Fruit fly (Drosophila melanogaster): ENCODE measurements around the gene Jon99Fii.
A peak's percentile ranks its signal among the peaks of the same experiment; 100 is the strongest.

Jon99Fii gene

dm6 chr3R:30487828-30488227 is at the start of gene Jon99Fii:
Gene Jon99Fii (minus strand): TSS chr3R:30487928.
- TF ChIP-seq Hr96 (GFP tag; optimal IDR thresholded peaks at IDR 0.05) (no peak), cic (GFP tag; optimal IDR thresholded peaks at IDR 0.05) (no peak), CG5204 (GFP tag; optimal IDR thresholded peaks at IDR 0.05) (no peak), tj (GFP tag; optimal IDR thresholded peaks at IDR 0.05) (no peak)

dm6 chr3R:30536919-30537318 is 49.2 kb upstream of the Jon99Fii start:
- no peak for TF ChIP-seq CG7101 (tag; optimal IDR thresholded peaks at IDR 0.05)
- TF ChIP-seq ovo (GFP tag; optimal IDR thresholded peaks at IDR 0.05), result no peak
- no peak for TF ChIP-seq CG12768 (GFP tag; optimal IDR thresholded peaks at IDR 0.05)
- TF ChIP-seq CG14711 (tag; optimal IDR thresholded peaks at IDR 0.05), result no peak
- TF ChIP-seq bab1 (GFP tag; optimal IDR thresholded peaks at IDR 0.05), result no peak
- no peak for TF ChIP-seq Mnt (GFP tag; optimal IDR thresholded peaks at IDR 0.05)
- TF ChIP-seq CG33017 (tag; optimal IDR thresholded peaks at IDR 0.05), result no peak
- TF ChIP-seq CG11617 (GFP tag; optimal IDR thresholded peaks at IDR 0.05), result no peak
- TF ChIP-seq tj (GFP tag; optimal IDR thresholded peaks at IDR 0.05), result no peak
- no peak for TF ChIP-seq Clk (GFP tag; optimal IDR thresholded peaks at IDR 0.05)
- TF ChIP-seq Hr96 (GFP tag; optimal IDR thresholded peaks at IDR 0.05), result no peak
- TF ChIP-seq CG1620 (GFP tag; optimal IDR thresholded peaks at IDR 0.05), result no peak
- TF ChIP-seq cnc (optimal IDR thresholded peaks at IDR 0.05), result no peak
- no peak for TF ChIP-seq cic (GFP tag; optimal IDR thresholded peaks at IDR 0.05)
- TF ChIP-seq Crg-1 (GFP tag; optimal IDR thresholded peaks at IDR 0.05), result no peak
- no peak for TF ChIP-seq toe (GFP tag; optimal IDR thresholded peaks at IDR 0.05)
- no peak for TF ChIP-seq kay (GFP tag; ENCODE audit: borderline replicate concordance)

DNA sequence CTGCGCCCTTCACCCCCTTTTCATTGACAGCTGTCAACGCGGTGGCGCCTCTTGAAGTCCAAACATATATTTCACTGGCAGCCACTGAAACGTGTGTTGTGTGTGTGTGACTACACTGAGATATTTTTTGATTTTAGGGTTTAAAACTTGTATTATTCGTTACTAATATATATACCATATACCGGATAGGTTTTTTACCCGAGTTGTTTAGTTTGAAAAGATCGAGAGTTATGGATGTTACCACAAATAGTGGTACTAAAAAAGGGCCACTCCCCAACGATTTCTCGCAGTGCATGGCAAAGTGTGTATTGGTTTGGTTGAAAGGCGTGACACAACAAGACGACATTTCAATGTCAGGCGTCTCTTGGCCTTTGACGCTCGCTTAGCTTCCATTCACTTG is 48.7 kb upstream of the Jon99Fii start:
- TF ChIP-seq ovo (GFP tag; optimal IDR thresholded peaks at IDR 0.05), result no peak
- TF ChIP-seq CG7045 (GFP tag; optimal IDR thresholded peaks at IDR 0.05), result no peak
- no peak for TF ChIP-seq CG5204 (GFP tag; optimal IDR thresholded peaks at IDR 0.05)
- no peak for TF ChIP-seq Mnt (GFP tag; optimal IDR thresholded peaks at IDR 0.05)
- TF ChIP-seq CG33017 (tag; optimal IDR thresholded peaks at IDR 0.05), result no peak
- no peak for TF ChIP-seq Crg-1 (GFP tag; optimal IDR thresholded peaks at IDR 0.05)
- no peak for TF ChIP-seq CG11617 (GFP tag; optimal IDR thresholded peaks at IDR 0.05)
- no peak for TF ChIP-seq tj (GFP tag; optimal IDR thresholded peaks at IDR 0.05)
- TF ChIP-seq CG14711 (tag; optimal IDR thresholded peaks at IDR 0.05), result no peak
- TF ChIP-seq bab1 (GFP tag; optimal IDR thresholded peaks at IDR 0.05), result no peak
- TF ChIP-seq CG12768 (GFP tag; optimal IDR thresholded peaks at IDR 0.05), result no peak

dm6 chr3R:30534444-30534843 is 46.7 kb upstream of the Jon99Fii start:
- TF ChIP-seq cnc (optimal IDR thresholded peaks at IDR 0.05) (no peak), pad (GFP tag; optimal IDR thresholded peaks at IDR 0.05) (no peak), kay (GFP tag; ENCODE audit: borderline replicate concordance) (no peak), CG7045 (GFP tag; optimal IDR thresholded peaks at IDR 0.05) (no peak), tj (GFP tag; optimal IDR thresholded peaks at IDR 0.05) (no peak), CG5204 (GFP tag; optimal IDR thresholded peaks at IDR 0.05) (no peak), CG7101 (tag; optimal IDR thresholded peaks at IDR 0.05) (no peak), cic (GFP tag; optimal IDR thresholded peaks at IDR 0.05) (no peak), toe (GFP tag; optimal IDR thresholded peaks at IDR 0.05) (no peak), bab1 (GFP tag; optimal IDR thresholded peaks at IDR 0.05) (no peak), CG33017 (tag; optimal IDR thresholded peaks at IDR 0.05) (no peak), CG1620 (GFP tag; optimal IDR thresholded peaks at IDR 0.05) (no peak), Clk (GFP tag; optimal IDR thresholded peaks at IDR 0.05) (no peak), ovo (GFP tag; optimal IDR thresholded peaks at IDR 0.05) (no peak)

- TF ChIP-seq tj (GFP tag; optimal IDR thresholded peaks at IDR 0.05) (peak; percentile 77), cnc (optimal IDR thresholded peaks at IDR 0.05) (no peak), CG14711 (tag; optimal IDR thresholded peaks at IDR 0.05) (peak; percentile 36), pad (GFP tag; optimal IDR thresholded peaks at IDR 0.05) (peak; percentile 59), Hr96 (GFP tag; optimal IDR thresholded peaks at IDR 0.05) (peak; percentile 10), bab1 (GFP tag; optimal IDR thresholded peaks at IDR 0.05) (peak; percentile 18)
Measured at dm6 chr3R:30531989-30532653, 44.4 kb upstream of the Jon99Fii start, which contains the start of gene tmod. Gene tmod (plus strand): TSS chr3R:30532607.

dm6 chr3R:30531129-30531708 is 43.5 kb upstream of the Jon99Fii start:
- TF ChIP-seq Hr96 (GFP tag; optimal IDR thresholded peaks at IDR 0.05) (no peak), CG11617 (GFP tag; optimal IDR thresholded peaks at IDR 0.05) (no peak), CG33017 (tag; optimal IDR thresholded peaks at IDR 0.05) (no peak), cnc (optimal IDR thresholded peaks at IDR 0.05) (no peak), Mnt (GFP tag; optimal IDR thresholded peaks at IDR 0.05) (no peak), CG5204 (GFP tag; optimal IDR thresholded peaks at IDR 0.05) (no peak), tj (GFP tag; optimal IDR thresholded peaks at IDR 0.05) (no peak), cic (GFP tag; optimal IDR thresholded peaks at IDR 0.05) (no peak), bab1 (GFP tag; optimal IDR thresholded peaks at IDR 0.05) (no peak), toe (GFP tag; optimal IDR thresholded peaks at IDR 0.05) (no peak), CG7045 (GFP tag; optimal IDR thresholded peaks at IDR 0.05) (no peak), kay (GFP tag; ENCODE audit: borderline replicate concordance) (no peak), Crg-1 (GFP tag; optimal IDR thresholded peaks at IDR 0.05) (no peak)

Data from whole organism, adult.